Fruit fly (Drosophila melanogaster): Measurements from ENCODE around the gene Lk6.

Lk6 gene

DNA sequence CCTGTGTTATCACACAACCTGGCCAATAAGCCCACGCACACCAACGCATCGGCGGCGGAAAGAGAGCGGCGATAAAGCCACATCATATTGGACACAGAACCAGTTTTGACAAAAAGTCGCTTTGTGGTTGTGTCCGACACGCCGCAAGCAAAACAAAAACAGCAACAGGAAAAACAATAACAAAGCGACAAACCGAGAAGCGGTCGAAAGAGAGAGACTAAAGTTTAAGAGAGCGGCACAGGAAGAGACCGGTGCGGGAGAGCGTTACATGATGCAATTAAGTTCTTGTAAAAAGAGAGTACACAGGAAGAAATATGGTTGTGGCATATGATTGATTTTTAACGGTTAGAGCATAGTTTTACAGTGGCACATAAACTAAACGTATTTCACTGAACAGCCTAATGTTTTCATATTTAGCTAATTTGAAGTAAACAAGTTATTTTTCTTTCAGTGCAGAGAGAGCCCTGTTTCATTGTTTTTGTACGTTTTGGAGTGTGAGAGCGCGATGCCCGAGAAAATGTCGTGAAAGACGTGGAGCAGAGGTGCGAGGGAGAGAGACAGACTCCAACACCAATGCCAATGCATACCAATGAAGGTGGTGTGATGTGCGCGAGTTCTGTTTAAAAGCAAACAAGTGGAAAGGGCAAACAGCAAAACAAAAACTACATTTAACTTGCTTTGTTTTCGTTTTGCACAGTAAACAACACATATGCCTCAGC lies 3.4 kb downstream of the Lk6 start (continued):
- peak; percentile 7 for TF ChIP-seq D (optimal IDR thresholded peaks at IDR 0.05)
- TF ChIP-seq D (GFP tag; optimal IDR thresholded peaks at IDR 0.05) = peak; percentile 100
- peak; percentile 100 for TF ChIP-seq zf30C (GFP tag; optimal IDR thresholded peaks at IDR 0.05)
- no peak for TF ChIP-seq hb (GFP tag; IDR thresholded peaks at IDR 0.05; ENCODE audit: partially characterized antibody)
- TF ChIP-seq ash1 (GFP tag; optimal IDR thresholded peaks at IDR 0.05) = peak; percentile 99
- peak; percentile 60 for TF ChIP-seq Dp (GFP tag; optimal IDR thresholded peaks at IDR 0.05)
- TF ChIP-seq CG33557 (GFP tag; optimal IDR thresholded peaks at IDR 0.05) = peak; percentile 100
- no peak for TF ChIP-seq ham (GFP tag; IDR thresholded peaks at IDR 0.05)
- no peak for TF ChIP-seq nerfin-2 (GFP tag; IDR thresholded peaks at IDR 0.05; ENCODE audit: partially characterized antibody)
- TF ChIP-seq CG3281 (GFP tag; optimal IDR thresholded peaks at IDR 0.05) = peak; percentile 100
- no peak for TF ChIP-seq H2.0 (GFP tag; IDR thresholded peaks at IDR 0.05)
- TF ChIP-seq CG13296 (GFP tag; optimal IDR thresholded peaks at IDR 0.05) = peak; percentile 100
- TF ChIP-seq ewg (GFP tag; optimal IDR thresholded peaks at IDR 0.05) = peak; percentile 99
- no peak for TF ChIP-seq CG9932 (GFP tag; IDR thresholded peaks at IDR 0.05)
- TF ChIP-seq CG4854 (GFP tag; optimal IDR thresholded peaks at IDR 0.05) = peak; percentile 100
- peak; percentile 100 for TF ChIP-seq Mes4 (GFP tag; optimal IDR thresholded peaks at IDR 0.05)
- no peak for TF ChIP-seq HLH4C (GFP tag; IDR thresholded peaks at IDR 0.05; ENCODE audit: partially characterized antibody)
- TF ChIP-seq zfh1 (GFP tag; IDR thresholded peaks at IDR 0.05) = no peak
- TF ChIP-seq dati (GFP tag; IDR thresholded peaks at IDR 0.05) = no peak
- peak; percentile 100 for TF ChIP-seq CG2678 (tag; optimal IDR thresholded peaks at IDR 0.05)
- TF ChIP-seq CG7745 (tag; optimal IDR thresholded peaks at IDR 0.05) = peak; percentile 96
- no peak for TF ChIP-seq Sin3A (optimal IDR thresholded peaks at IDR 0.05)
- TF ChIP-seq eve (GFP tag; optimal IDR thresholded peaks at IDR 0.05) = peak; percentile 95 to 100
- TF ChIP-seq Deaf1 (tag; optimal IDR thresholded peaks at IDR 0.05) = peak; percentile 93
- peak; percentile 100 for TF ChIP-seq tin (GFP tag; optimal IDR thresholded peaks at IDR 0.05)
- TF ChIP-seq p53 (GFP tag; optimal IDR thresholded peaks at IDR 0.05) = peak; percentile 100
- peak; percentile 100 for TF ChIP-seq sqz (GFP tag; optimal IDR thresholded peaks at IDR 0.05)
- TF ChIP-seq E2f2 (GFP tag; IDR thresholded peaks at IDR 0.05) = no peak
- peak; percentile 100 for TF ChIP-seq da (GFP tag; optimal IDR thresholded peaks at IDR 0.05)
- TF ChIP-seq gce (GFP tag; IDR thresholded peaks at IDR 0.05) = no peak
- TF ChIP-seq ftz-f1 (GFP tag; optimal IDR thresholded peaks at IDR 0.05) = peak; percentile 96
- TF ChIP-seq CG16815 (GFP tag; optimal IDR thresholded peaks at IDR 0.05) = peak; percentile 100
- no peak for TF ChIP-seq Lim3 (GFP tag; IDR thresholded peaks at IDR 0.05)
- TF ChIP-seq CG31441 (GFP tag; IDR thresholded peaks at IDR 0.05) = no peak
- TF ChIP-seq twi (tag; optimal IDR thresholded peaks at IDR 0.05) = peak; percentile 99
- peak in 1 of 3 experiments; percentile 100 for TF ChIP-seq lola (GFP tag; optimal IDR thresholded peaks at IDR 0.05)
- TF ChIP-seq Ravus (GFP tag; IDR thresholded peaks at IDR 0.05) = no peak
- TF ChIP-seq sc (optimal IDR thresholded peaks at IDR 0.05) = no peak
- TF ChIP-seq sc (GFP tag; optimal IDR thresholded peaks at IDR 0.05) = peak; percentile 100
- TF ChIP-seq D19A (tag; optimal IDR thresholded peaks at IDR 0.05) = peak; percentile 98
- TF ChIP-seq bigmax (GFP tag; optimal IDR thresholded peaks at IDR 0.05) = peak; percentile 91
- peak; percentile 100 for TF ChIP-seq Gug (GFP tag; IDR thresholded peaks at IDR 0.05)
- peak; percentile 100 for TF ChIP-seq Hand (GFP tag; optimal IDR thresholded peaks at IDR 0.05)
- TF ChIP-seq CG4424 (GFP tag; optimal IDR thresholded peaks at IDR 0.05) = peak; percentile 100
- peak; percentile 62 for TF ChIP-seq pzg (GFP tag; optimal IDR thresholded peaks at IDR 0.05)
- TF ChIP-seq CG6813 (GFP tag; optimal IDR thresholded peaks at IDR 0.05) = peak; percentile 100
- peak; percentile 100 for TF ChIP-seq CG3065 (GFP tag; optimal IDR thresholded peaks at IDR 0.05)
- TF ChIP-seq CG6654 (GFP tag; optimal IDR thresholded peaks at IDR 0.05) = peak; percentile 96
- TF ChIP-seq CG8478 (optimal IDR thresholded peaks at IDR 0.05) = peak; percentile 56
- no peak for TF ChIP-seq CG6689 (GFP tag; IDR thresholded peaks at IDR 0.05)
- peak; percentile 100 for TF ChIP-seq Camta (GFP tag; optimal IDR thresholded peaks at IDR 0.05)
